Fruit fly (Drosophila melanogaster) whole organism, embryonic: ENCODE measurements around the gene CG15767.

ENCODE experiments used
- CG10979 ChIP-seq: fragments of 200-800 bp; sonication (Bioruptor generic); optimal IDR thresholded peaks from 2 replicates; lab custom pipeline; 2018; ENCODE audit warnings: missing biosample characterization, mild to moderate bottlenecking, missing genetic modification characterization, moderate library complexity
- CG14050 ChIP-seq: fragments of 200-800 bp; sonication (Bioruptor generic); IDR thresholded peaks from 3 replicates; pipeline ENCODE4 v1.3.6; 2022; ENCODE audit warnings: missing biosample characterization, missing genetic modification characterization
- CG14667 ChIP-seq: fragments of 200-800 bp; sonication (Bioruptor generic); IDR thresholded peaks from 2 replicates; pipeline ENCODE4 v1.3.6; 2022; ENCODE audit warnings: missing biosample characterization, missing genetic modification characterization
- CG15269 ChIP-seq: fragments of 200-800 bp; sonication (Bioruptor generic); optimal IDR thresholded peaks from 2 replicates; lab custom pipeline; 2018; ENCODE audit warnings: missing biosample characterization, mild to moderate bottlenecking, missing genetic modification characterization, moderate library complexity
- CG1603 ChIP-seq: fragments of 200-800 bp; sonication (Bioruptor generic); optimal IDR thresholded peaks from 2 replicates; lab custom pipeline; 2019; ENCODE audit warnings: missing biosample characterization, mild to moderate bottlenecking, missing genetic modification characterization, moderate library complexity
- CG17912 ChIP-seq: fragments of 200-800 bp; sonication (Bioruptor generic); optimal IDR thresholded peaks from 2 replicates; lab custom pipeline; 2018; ENCODE audit warnings: missing biosample characterization, mild to moderate bottlenecking, missing genetic modification characterization
- CG18619 ChIP-seq: fragments of 200-800 bp; sonication (Bioruptor generic); optimal IDR thresholded peaks from 3 replicates; lab custom pipeline; 2017; ENCODE audit warnings: missing biosample characterization, mild to moderate bottlenecking, missing genetic modification characterization
- CG18764 ChIP-seq: fragments of 200-800 bp; sonication (Bioruptor generic); optimal IDR thresholded peaks from 3 replicates; lab custom pipeline; 2016; ENCODE audit warnings: missing biosample characterization, missing genetic modification characterization
- CG33557 ChIP-seq: fragments of 200-800 bp; sonication (Bioruptor generic); optimal IDR thresholded peaks from 2 replicates; lab custom pipeline; 2019; ENCODE audit warnings: missing biosample characterization, mild to moderate bottlenecking, missing genetic modification characterization, moderate library complexity
- CG3847 ChIP-seq: fragments of 200-800 bp; sonication (Bioruptor generic); IDR thresholded peaks from 2 replicates; pipeline ENCODE4 v1.3.6; 2022; ENCODE audit warnings: missing biosample characterization, missing genetic modification characterization
- CG5953 ChIP-seq: fragments of 200-800 bp; sonication (Bioruptor generic); IDR thresholded peaks from 2 replicates; pipeline ENCODE4 v1.3.6; 2022; ENCODE audit warnings: missing biosample characterization, missing genetic modification characterization
- CG7271 ChIP-seq: fragments of 200-800 bp; sonication (Bioruptor generic); optimal IDR thresholded peaks from 2 replicates; lab custom pipeline; 2018; ENCODE audit warnings: missing biosample characterization, mild to moderate bottlenecking, missing genetic modification characterization, moderate library complexity
- CG7786 ChIP-seq: fragments of 200-800 bp; sonication (Bioruptor generic); optimal IDR thresholded peaks from 2 replicates; lab custom pipeline; 2016; ENCODE audit warnings: missing biosample characterization, missing genetic modification characterization
- CG8281 ChIP-seq: fragments of 200-800 bp; sonication (Bioruptor generic); optimal IDR thresholded peaks from 2 replicates; lab custom pipeline; 2018; ENCODE audit warnings: missing biosample characterization, mild to moderate bottlenecking, missing genetic modification characterization, moderate library complexity
- CG8388 ChIP-seq: fragments of 200-800 bp; sonication (Bioruptor generic); optimal IDR thresholded peaks from 2 replicates; lab custom pipeline; 2019; ENCODE audit warnings: missing biosample characterization, mild to moderate bottlenecking, missing genetic modification characterization, moderate library complexity
- CG8944 ChIP-seq: fragments of 200-800 bp; sonication (Bioruptor generic); optimal IDR thresholded peaks from 3 replicates; lab custom pipeline; 2016; ENCODE audit warnings: missing biosample characterization, missing genetic modification characterization
- Chrac-16 ChIP-seq: fragments of 200-800 bp; sonication (Bioruptor generic); optimal IDR thresholded peaks from 3 replicates; lab custom pipeline; 2016; ENCODE audit warnings: missing biosample characterization, missing genetic modification characterization
- CrebB ChIP-seq: fragments of 200-800 bp; sonication (Bioruptor generic); optimal IDR thresholded peaks from 3 replicates; lab custom pipeline; 2018; ENCODE audit warnings: missing biosample characterization, mild to moderate bottlenecking, missing genetic modification characterization
- D19B ChIP-seq: fragments of 200-800 bp; sonication (Bioruptor generic); optimal IDR thresholded peaks from 2 replicates; lab custom pipeline; 2017; ENCODE audit warnings: missing biosample characterization, mild to moderate bottlenecking, missing genetic modification characterization
- Doc3 ChIP-seq: fragments of 200-800 bp; sonication (Bioruptor generic); IDR thresholded peaks from 3 replicates; pipeline ENCODE4 v1.3.6; 2022; ENCODE audit warnings: missing biosample characterization, missing genetic modification characterization; ENCODE audit not compliant: partially characterized antibody
- Gug ChIP-seq: fragments of 200-800 bp; sonication (Bioruptor generic); IDR thresholded peaks from 4 replicates; pipeline ENCODE4 v1.3.6; 2022; ENCODE audit warnings: missing biosample characterization, missing genetic modification characterization
- Kr ChIP-seq: fragments of 200-800 bp; sonication (Bioruptor generic); optimal IDR thresholded peaks from 2 replicates; lab custom pipeline; 2017; ENCODE audit warnings: missing biosample characterization, mild to moderate bottlenecking, missing genetic modification characterization
- MTF-1 ChIP-seq: fragments of 200-800 bp; sonication (Bioruptor generic); optimal IDR thresholded peaks from 2 replicates; lab custom pipeline; 2018; ENCODE audit warnings: missing biosample characterization, mild to moderate bottlenecking, missing genetic modification characterization, borderline replicate concordance
- NfI ChIP-seq: fragments of 200-800 bp; sonication (Bioruptor generic); optimal IDR thresholded peaks from 3 replicates; lab custom pipeline; 2018; ENCODE audit warnings: missing biosample characterization, mild to moderate bottlenecking, missing genetic modification characterization, moderate library complexity
- Scr ChIP-seq: fragments of 200-800 bp; sonication (Bioruptor generic); IDR thresholded peaks from 2 replicates; pipeline ENCODE4 v1.3.6; 2022; ENCODE audit warnings: missing biosample characterization, missing genetic modification characterization; ENCODE audit not compliant: partially characterized antibody
- az2 ChIP-seq: fragments of 200-800 bp; sonication (Bioruptor generic); optimal IDR thresholded peaks from 3 replicates; lab custom pipeline; 2016; ENCODE audit warnings: missing biosample characterization, missing genetic modification characterization
- cad ChIP-seq: fragments of >200 bp; optimal IDR thresholded peaks from 2 replicates; lab custom pipeline; 2017; ENCODE audit warnings: missing biosample characterization, missing genetic modification characterization
- cato ChIP-seq: fragments of 200-800 bp; sonication (Bioruptor generic); optimal IDR thresholded peaks from 2 replicates; lab custom pipeline; 2016; ENCODE audit warnings: missing biosample characterization, missing genetic modification characterization, borderline replicate concordance
- chm ChIP-seq: fragments of 200-800 bp; sonication (Bioruptor generic); IDR thresholded peaks from 2 replicates; pipeline ENCODE4 v1.3.6; 2022; ENCODE audit warnings: missing biosample characterization, missing genetic modification characterization
- eve ChIP-seq, 2 experiments: fragments of >200 bp; optimal IDR thresholded peaks; 2 replicates each; lab custom pipeline; 2017; ENCODE audit warnings: missing biosample characterization in 2 of 2, missing genetic modification characterization in 2 of 2
- gsb ChIP-seq: fragments of 200-800 bp; sonication (Bioruptor generic); IDR thresholded peaks from 2 replicates; pipeline ENCODE4 v1.3.6; 2022; ENCODE audit warnings: missing biosample characterization, missing genetic modification characterization
- ham ChIP-seq: fragments of 200-800 bp; sonication (Bioruptor generic); IDR thresholded peaks from 2 replicates; pipeline ENCODE4 v1.3.6; 2022; ENCODE audit warnings: missing biosample characterization, missing genetic modification characterization
- hbn ChIP-seq: fragments of 200-800 bp; sonication (Bioruptor generic); IDR thresholded peaks from 2 replicates; pipeline ENCODE4 v1.3.6; 2022; ENCODE audit warnings: missing biosample characterization, missing genetic modification characterization; ENCODE audit not compliant: partially characterized antibody
- kni ChIP-seq: fragments of 200-800 bp; sonication (Bioruptor generic); optimal IDR thresholded peaks from 3 replicates; lab custom pipeline; 2017; ENCODE audit warnings: mild to moderate bottlenecking, missing biosample characterization, missing genetic modification reagents, missing genetic modification characterization
- lab ChIP-seq: fragments of 200-800 bp; sonication (Bioruptor generic); optimal IDR thresholded peaks from 3 replicates; lab custom pipeline; 2017; ENCODE audit warnings: missing biosample characterization, missing genetic modification characterization, mild to moderate bottlenecking, moderate library complexity, missing genetic modification reagents
- maf-S ChIP-seq: fragments of 200-800 bp; sonication (Bioruptor generic); optimal IDR thresholded peaks from 2 replicates; lab custom pipeline; 2016; ENCODE audit warnings: missing biosample characterization, missing genetic modification characterization
- pan ChIP-seq, 4 experiments: fragments of >200 bp in 3 of 4; fragments of 200-800 bp in 1 of 4; sonication (Bioruptor generic) in 1 of 4; optimal IDR thresholded peaks in 3 of 4; IDR thresholded peaks in 1 of 4; 2 replicates each; pipeline versions ENCODE4 v1.3.6 to Lab custom; 2017 to 2022; ENCODE audit warnings: missing biosample characterization in 2 of 4, missing genetic modification characterization in 2 of 4, mixed read lengths in 1 of 4
- psq ChIP-seq: fragments of 200-800 bp; sonication (Bioruptor generic); optimal IDR thresholded peaks from 2 replicates; lab custom pipeline; 2017; ENCODE audit warnings: missing biosample characterization, missing genetic modification characterization
- seq ChIP-seq: fragments of 200-800 bp; sonication (Bioruptor generic); IDR thresholded peaks from 2 replicates; pipeline ENCODE4 v1.3.6; 2022; ENCODE audit warnings: missing biosample characterization, missing genetic modification characterization
- sisA ChIP-seq: fragments of 200-800 bp; sonication (Bioruptor generic); IDR thresholded peaks from 2 replicates; pipeline ENCODE4 v1.3.6; 2022; ENCODE audit warnings: missing biosample characterization, missing genetic modification characterization
- so ChIP-seq: fragments of 200-800 bp; sonication (Bioruptor generic); IDR thresholded peaks from 3 replicates; pipeline ENCODE4 v1.3.6; 2022; ENCODE audit warnings: missing biosample characterization, missing genetic modification characterization
- tio ChIP-seq: fragments of 200-800 bp; sonication (Bioruptor generic); optimal IDR thresholded peaks from 2 replicates; lab custom pipeline; 2017; ENCODE audit warnings: missing biosample characterization, missing genetic modification characterization, inconsistent platforms
- tll ChIP-seq, 2 experiments: fragments of 200-800 bp in 1 of 2; fragments of >200 bp in 1 of 2; sonication (Bioruptor generic) in 1 of 2; optimal IDR thresholded peaks; 2 replicates each; lab custom pipeline; 2017 to 2019; ENCODE audit warnings: missing biosample characterization in 2 of 2, missing genetic modification characterization in 2 of 2, mild to moderate bottlenecking in 1 of 2, moderate library complexity in 1 of 2
- trem ChIP-seq: fragments of 200-800 bp; optimal IDR thresholded peaks from 3 replicates; lab custom pipeline; 2019; ENCODE audit warnings: missing biosample characterization, mild to moderate bottlenecking, missing genetic modification characterization, moderate library complexity
- tx ChIP-seq: fragments of 200-800 bp; sonication (Bioruptor generic); optimal IDR thresholded peaks from 2 replicates; lab custom pipeline; 2016; ENCODE audit warnings: missing biosample characterization, missing genetic modification characterization
- unc-4 ChIP-seq: fragments of 200-800 bp; sonication (Bioruptor generic); IDR thresholded peaks from 2 replicates; pipeline ENCODE4 v1.3.6; 2022; ENCODE audit warnings: missing biosample characterization, missing genetic modification characterization; ENCODE audit not compliant: partially characterized antibody

Gene CG15767

dm6 chrX:5754837-5755828, 34.2 kb upstream of the CG15767 start, which contains the start of the genes lin-52 and CG15771 (continued):
- TF ChIP-seq CG15269, result peak; percentile 99
- TF ChIP-seq lab (GFP tag; lab: Kevin White, UChicago), result peak; percentile 97
- peak; percentile 94 for TF ChIP-seq NfI (GFP tag; lab: Kevin White, UChicago)
- peak; percentile 41 for TF ChIP-seq maf-S (GFP tag; lab: Kevin White, UChicago)
- peak; percentile 95 for TF ChIP-seq so (GFP tag; lab: Robert Waterston, UW)
- TF ChIP-seq ham (GFP tag; lab: Robert Waterston, UW), result peak; percentile 87
- peak; percentile 35 for TF ChIP-seq tx (GFP tag; lab: Kevin White, UChicago)
- TF ChIP-seq pan (optimal IDR thresholded peaks at IDR 0.05; lab: Kevin White, UChicago), result no peak
- peak in 1 of 2 experiments; percentile 94 for TF ChIP-seq pan (GFP tag; optimal IDR thresholded peaks at IDR 0.05 in 1 of 2, IDR thresholded peaks at IDR 0.05 in 1 of 2)
- TF ChIP-seq CG33557, result peak; percentile 94
- no peak for TF ChIP-seq cad (GFP tag; lab: Kevin White, UChicago)
- TF ChIP-seq CG8281 (tag; lab: Kevin White, UChicago), result peak; percentile 80
- peak; percentile 50 for TF ChIP-seq Kr
- TF ChIP-seq CG17912 (GFP tag; lab: Kevin White, UChicago), result peak; percentile 73
- TF ChIP-seq Doc3 (GFP tag; lab: Robert Waterston, UW), result peak; percentile 65; the same call in 2 of the 3 replicates
- TF ChIP-seq CG8944 (GFP tag; lab: Kevin White, UChicago), result peak; percentile 40
- peak; percentile 33; the same call in 1 of the 2 replicates for TF ChIP-seq hbn (GFP tag; lab: Robert Waterston, UW)
- TF ChIP-seq CG8388 (GFP tag; lab: Kevin White, UChicago), result peak; percentile 100
- TF ChIP-seq CG10979 (tag; lab: Kevin White, UChicago), result peak; percentile 94
- TF ChIP-seq D19B (GFP tag; lab: Kevin White, UChicago), result peak; percentile 89
- TF ChIP-seq trem, result peak; percentile 82
- peak; percentile 93 for TF ChIP-seq az2 (GFP tag; lab: Kevin White, UChicago)
- peak; percentile 97 for TF ChIP-seq CG18619 (GFP tag; lab: Kevin White, UChicago)
- peak; percentile 67 for TF ChIP-seq unc-4 (GFP tag; lab: Robert Waterston, UW)
- TF ChIP-seq Scr (GFP tag; lab: Robert Waterston, UW), result peak; percentile 71
- peak; percentile 85 for TF ChIP-seq CG1603 (tag; lab: Kevin White, UChicago)
- TF ChIP-seq CrebB, result peak; percentile 88
- TF ChIP-seq CG3847 (GFP tag; lab: Robert Waterston, UW), result peak; percentile 96
- peak; percentile 89 for TF ChIP-seq MTF-1 (GFP tag; lab: Kevin White, UChicago)
- TF ChIP-seq Gug (GFP tag; lab: Robert Waterston, UW), result peak; percentile 95
- peak; percentile 91 for TF ChIP-seq CG14050 (GFP tag; lab: Robert Waterston, UW)
- TF ChIP-seq psq (GFP tag; lab: Kevin White, UChicago), result peak; percentile 86
- TF ChIP-seq CG14667 (GFP tag; lab: Robert Waterston, UW), result peak; percentile 93
- TF ChIP-seq CG7786 (GFP tag; lab: Kevin White, UChicago), result peak; percentile 66
- TF ChIP-seq eve (GFP tag; optimal IDR thresholded peaks at IDR 0.05; lab: Kevin White, UChicago), result no peak
- peak; percentile 92 for TF ChIP-seq gsb (GFP tag; lab: Robert Waterston, UW)
- peak; percentile 79; the same call in 1 of the 2 replicates for TF ChIP-seq CG5953 (GFP tag; lab: Robert Waterston, UW)
- TF ChIP-seq kni (GFP tag; lab: Kevin White, UChicago), result peak; percentile 99
- TF ChIP-seq tll (GFP tag; optimal IDR thresholded peaks at IDR 0.05; lab: Kevin White, UChicago), result peak in 1 of 2 experiments; percentile 15
- peak; percentile 87 for TF ChIP-seq chm
- TF ChIP-seq cato (GFP tag; lab: Kevin White, UChicago), result peak; percentile 85
- TF ChIP-seq CG7271 (tag; lab: Kevin White, UChicago), result no peak
- peak; percentile 93 for TF ChIP-seq Chrac-16 (GFP tag; lab: Kevin White, UChicago)
- peak; percentile 93 for TF ChIP-seq tio
- peak; percentile 96 for TF ChIP-seq seq (GFP tag; lab: Robert Waterston, UW)
- TF ChIP-seq sisA, result peak; percentile 97
- peak; percentile 70 for TF ChIP-seq CG18764 (GFP tag; lab: Kevin White, UChicago)
